Fruit fly (Drosophila melanogaster) whole organism, embryonic: ENCODE results near the gene CG2993.
A peak's percentile ranks its signal among the peaks of the same experiment; 100 is the strongest.

Experiments used
- Aef1 ChIP-seq: fragments of 200-800 bp; sonication (Bioruptor generic); IDR thresholded peaks from 3 replicates; pipeline ENCODE4 v1.3.6; 2022; ENCODE audit warnings: missing biosample characterization, missing genetic modification characterization
- CG10543 ChIP-seq: fragments of 200-800 bp; sonication (Bioruptor generic); optimal IDR thresholded peaks from 3 replicates; lab custom pipeline; 2017; ENCODE audit warnings: missing biosample characterization, mild to moderate bottlenecking, missing genetic modification characterization, moderate library complexity
- CG10979 ChIP-seq: fragments of 200-800 bp; sonication (Bioruptor generic); optimal IDR thresholded peaks from 2 replicates; lab custom pipeline; 2018; ENCODE audit warnings: missing biosample characterization, mild to moderate bottlenecking, missing genetic modification characterization, moderate library complexity
- CG12659 ChIP-seq: fragments of 200-800 bp; sonication (Bioruptor generic); optimal IDR thresholded peaks from 3 replicates; lab custom pipeline; 2017; ENCODE audit warnings: mild to moderate bottlenecking, missing biosample characterization, missing genetic modification reagents, missing genetic modification characterization
- CG13424 ChIP-seq: fragments of 200-800 bp; sonication (Bioruptor generic); optimal IDR thresholded peaks from 2 replicates; lab custom pipeline; 2019; ENCODE audit warnings: missing biosample characterization, mild to moderate bottlenecking, missing genetic modification characterization, moderate library complexity
- CG14441 ChIP-seq: fragments of 200-800 bp; sonication (Bioruptor generic); IDR thresholded peaks from 2 replicates; pipeline ENCODE4 v1.3.6; 2022; ENCODE audit warnings: missing biosample characterization, missing genetic modification characterization
- CG15269 ChIP-seq: fragments of 200-800 bp; sonication (Bioruptor generic); optimal IDR thresholded peaks from 2 replicates; lab custom pipeline; 2018; ENCODE audit warnings: missing biosample characterization, mild to moderate bottlenecking, missing genetic modification characterization, moderate library complexity
- CG1529 ChIP-seq: fragments of 200-800 bp; sonication (Bioruptor generic); optimal IDR thresholded peaks from 3 replicates; lab custom pipeline; 2018; ENCODE audit warnings: missing biosample characterization, missing genetic modification characterization
- CG18619 ChIP-seq: fragments of 200-800 bp; sonication (Bioruptor generic); optimal IDR thresholded peaks from 3 replicates; lab custom pipeline; 2017; ENCODE audit warnings: missing biosample characterization, mild to moderate bottlenecking, missing genetic modification characterization
- CG2199 ChIP-seq: fragments of 200-800 bp; sonication (Bioruptor generic); IDR thresholded peaks from 3 replicates; pipeline ENCODE4 v1.3.6; 2022; ENCODE audit warnings: missing biosample characterization, missing genetic modification characterization
- CG2678 ChIP-seq: fragments of 200-800 bp; sonication (Bioruptor generic); optimal IDR thresholded peaks from 3 replicates; lab custom pipeline; 2019; ENCODE audit warnings: missing biosample characterization, mild to moderate bottlenecking, missing genetic modification characterization, moderate library complexity
- CG30403 ChIP-seq: fragments of 200-800 bp; sonication (Bioruptor generic); optimal IDR thresholded peaks from 3 replicates; lab custom pipeline; 2016; ENCODE audit warnings: missing biosample characterization, missing genetic modification characterization
- CG31224 ChIP-seq: fragments of 200-800 bp; sonication (Bioruptor generic); IDR thresholded peaks from 2 replicates; pipeline ENCODE4 v1.3.6; 2022; ENCODE audit warnings: missing biosample characterization, missing genetic modification characterization
- CG32532 ChIP-seq: fragments of 200-800 bp; sonication (Bioruptor generic); IDR thresholded peaks from 2 replicates; pipeline ENCODE4 v1.3.6; 2022; ENCODE audit warnings: missing biosample characterization, missing genetic modification characterization
- CG34422 ChIP-seq: fragments of 200-800 bp; sonication (Bioruptor generic); IDR thresholded peaks from 3 replicates; pipeline ENCODE4 v1.3.6; 2022; ENCODE audit warnings: missing biosample characterization, missing genetic modification characterization
- CG4854 ChIP-seq: fragments of 200-800 bp; sonication (Bioruptor generic); optimal IDR thresholded peaks from 2 replicates; lab custom pipeline; 2016; ENCODE audit warnings: missing biosample characterization, missing genetic modification characterization, inconsistent platforms
- CG5245 ChIP-seq: fragments of 200-800 bp; sonication (Bioruptor generic); optimal IDR thresholded peaks from 3 replicates; lab custom pipeline; 2016; ENCODE audit warnings: missing biosample characterization, missing genetic modification characterization
- CG7839 ChIP-seq: fragments of 200-800 bp; sonication (Bioruptor generic); optimal IDR thresholded peaks from 3 replicates; lab custom pipeline; 2018; ENCODE audit warnings: missing biosample characterization, mild to moderate bottlenecking, missing genetic modification characterization, moderate library complexity
- CG9727 ChIP-seq: fragments of 200-800 bp; sonication (Bioruptor generic); optimal IDR thresholded peaks from 3 replicates; lab custom pipeline; 2017; ENCODE audit warnings: missing biosample characterization, mild to moderate bottlenecking, missing genetic modification characterization
- CG9932 ChIP-seq: fragments of 200-800 bp; sonication (Bioruptor generic); IDR thresholded peaks from 2 replicates; pipeline ENCODE4 v1.3.6; 2022; ENCODE audit warnings: missing biosample characterization, missing genetic modification characterization
- CTCF ChIP-seq: fragments of 200-800 bp; sonication (Bioruptor generic); optimal IDR thresholded peaks from 2 replicates; lab custom pipeline; 2017; ENCODE audit warnings: missing biosample characterization, mild to moderate bottlenecking, missing genetic modification characterization, moderate library complexity
- CoRest ChIP-seq: fragments of 200-800 bp; sonication (Bioruptor generic); optimal IDR thresholded peaks from 3 replicates; lab custom pipeline; 2018; ENCODE audit warnings: missing biosample characterization, mild to moderate bottlenecking, missing genetic modification characterization, moderate library complexity
- Ets65A ChIP-seq: fragments of 200-800 bp; sonication (Bioruptor generic); peaks from one replicate; lab custom pipeline; 2016; ENCODE audit warnings: missing biosample characterization, missing genetic modification characterization
- Fer1 ChIP-seq: fragments of 200-800 bp; sonication (Bioruptor generic); optimal IDR thresholded peaks from 2 replicates; lab custom pipeline; 2017; ENCODE audit warnings: missing biosample characterization, mild to moderate bottlenecking, missing genetic modification characterization
- Gsc ChIP-seq: fragments of 200-800 bp; sonication (Bioruptor generic); IDR thresholded peaks from 2 replicates; pipeline ENCODE4 v1.3.6; 2022; ENCODE audit warnings: missing biosample characterization, missing genetic modification characterization
- Hand ChIP-seq: fragments of 200-800 bp; sonication (Bioruptor generic); optimal IDR thresholded peaks from 2 replicates; lab custom pipeline; 2017; ENCODE audit warnings: mild to moderate bottlenecking, missing biosample characterization, missing genetic modification reagents, missing genetic modification characterization
- HmgZ ChIP-seq: fragments of 200-800 bp; sonication (Bioruptor generic); optimal IDR thresholded peaks from 2 replicates; lab custom pipeline; 2018; ENCODE audit warnings: missing biosample characterization, mild to moderate bottlenecking, missing genetic modification characterization
- Hmr ChIP-seq: fragments of 200-800 bp; sonication (Bioruptor generic); optimal IDR thresholded peaks from 3 replicates; lab custom pipeline; 2017; ENCODE audit warnings: mild to moderate bottlenecking, missing biosample characterization, missing genetic modification reagents, missing genetic modification characterization
- Med ChIP-seq: fragments of 200-800 bp; sonication (Bioruptor generic); peaks from one replicate; lab custom pipeline; 2016; ENCODE audit warnings: missing biosample characterization, missing genetic modification characterization, mild to moderate bottlenecking, inconsistent platforms, moderate library complexity
- Ptx1 ChIP-seq: fragments of 200-800 bp; sonication (Bioruptor generic); IDR thresholded peaks from 2 replicates; pipeline ENCODE4 v1.3.6; 2022; ENCODE audit warnings: missing biosample characterization, missing genetic modification characterization
- Rfx ChIP-seq: fragments of 200-800 bp; sonication (Bioruptor generic); IDR thresholded peaks from 2 replicates; pipeline ENCODE4 v1.3.6; 2022; ENCODE audit warnings: missing biosample characterization, missing genetic modification characterization
- Sry-δ ChIP-seq: fragments of 200-800 bp; sonication (Bioruptor generic); optimal IDR thresholded peaks from 2 replicates; lab custom pipeline; 2016; ENCODE audit warnings: missing biosample characterization, missing genetic modification characterization
- bcd ChIP-seq: fragments of 200-800 bp; sonication (Bioruptor generic); optimal IDR thresholded peaks from 2 replicates; lab custom pipeline; 2017; ENCODE audit warnings: missing biosample characterization, mild to moderate bottlenecking, missing genetic modification characterization
- cas ChIP-seq: fragments of 200-800 bp; sonication (Bioruptor generic); IDR thresholded peaks from 2 replicates; pipeline ENCODE4 v1.3.6; 2022; ENCODE audit warnings: missing biosample characterization, missing genetic modification characterization
- dimm ChIP-seq: fragments of 200-800 bp; sonication (Bioruptor generic); IDR thresholded peaks from 2 replicates; pipeline ENCODE4 v1.3.6; 2022; ENCODE audit warnings: missing biosample characterization, missing genetic modification characterization
- dm ChIP-seq: fragments of 200-800 bp; sonication (Bioruptor generic); optimal IDR thresholded peaks from 3 replicates; lab custom pipeline; 2016; ENCODE audit warnings: missing biosample characterization, missing genetic modification characterization
- fd3F ChIP-seq: fragments of 200-800 bp; sonication (Bioruptor generic); optimal IDR thresholded peaks from 2 replicates; lab custom pipeline; 2018; ENCODE audit warnings: missing biosample characterization, mild to moderate bottlenecking, missing genetic modification characterization, moderate library complexity
- grau ChIP-seq: fragments of 200-800 bp; optimal IDR thresholded peaks from 3 replicates; lab custom pipeline; 2019; ENCODE audit warnings: missing biosample characterization, mild to moderate bottlenecking, missing genetic modification characterization, moderate library complexity
- ind ChIP-seq: fragments of 200-800 bp; sonication (Bioruptor generic); optimal IDR thresholded peaks from 3 replicates; lab custom pipeline; 2016; ENCODE audit warnings: missing biosample characterization, missing genetic modification characterization
- kah ChIP-seq: fragments of 200-800 bp; sonication (Bioruptor generic); optimal IDR thresholded peaks from 2 replicates; lab custom pipeline; 2018; ENCODE audit warnings: missing biosample characterization, mild to moderate bottlenecking, missing genetic modification characterization
- ken ChIP-seq: fragments of 200-800 bp; sonication (Bioruptor generic); IDR thresholded peaks from 3 replicates; pipeline ENCODE4 v1.3.6; 2022; ENCODE audit warnings: missing biosample characterization, missing genetic modification characterization
- lab ChIP-seq: fragments of 200-800 bp; sonication (Bioruptor generic); optimal IDR thresholded peaks from 3 replicates; lab custom pipeline; 2017; ENCODE audit warnings: missing biosample characterization, missing genetic modification characterization, mild to moderate bottlenecking, moderate library complexity, missing genetic modification reagents
- lilli ChIP-seq: fragments of 200-800 bp; sonication (Bioruptor generic); optimal IDR thresholded peaks from 3 replicates; lab custom pipeline; 2016; ENCODE audit warnings: missing biosample characterization, missing genetic modification characterization
- org-1 ChIP-seq: fragments of 200-800 bp; sonication (Bioruptor generic); optimal IDR thresholded peaks from 2 replicates; lab custom pipeline; 2017; ENCODE audit warnings: missing biosample characterization, missing genetic modification characterization
- scrt ChIP-seq: fragments of 200-800 bp; sonication (Bioruptor generic); optimal IDR thresholded peaks from 2 replicates; lab custom pipeline; 2018; ENCODE audit warnings: missing biosample characterization, mild to moderate bottlenecking, missing genetic modification characterization, moderate library complexity
- sd ChIP-seq: fragments of 200-800 bp; sonication (Bioruptor generic); optimal IDR thresholded peaks from 3 replicates; lab custom pipeline; 2018; ENCODE audit warnings: missing biosample characterization, mild to moderate bottlenecking, missing genetic modification characterization, moderate library complexity
- seq ChIP-seq: fragments of 200-800 bp; sonication (Bioruptor generic); IDR thresholded peaks from 2 replicates; pipeline ENCODE4 v1.3.6; 2022; ENCODE audit warnings: missing biosample characterization, missing genetic modification characterization
- sob ChIP-seq: fragments of 200-800 bp; sonication (Bioruptor generic); IDR thresholded peaks from 2 replicates; pipeline ENCODE4 v1.3.6; 2022; ENCODE audit warnings: missing biosample characterization, missing genetic modification characterization
- ssp ChIP-seq: fragments of 200-800 bp; sonication (Bioruptor generic); IDR thresholded peaks from 2 replicates; pipeline ENCODE4 v1.3.6; 2022; ENCODE audit warnings: missing biosample characterization, missing genetic modification characterization
- twi ChIP-seq: fragments of 200-800 bp; optimal IDR thresholded peaks from 2 replicates; lab custom pipeline; 2019; ENCODE audit warnings: missing biosample characterization, mild to moderate bottlenecking, missing genetic modification characterization, moderate library complexity
- wdn ChIP-seq: fragments of 200-800 bp; sonication (Bioruptor generic); IDR thresholded peaks from 2 replicates; pipeline ENCODE4 v1.3.6; 2022; ENCODE audit warnings: missing biosample characterization, missing genetic modification characterization
- zfh2 ChIP-seq: fragments of 200-800 bp; sonication (Bioruptor generic); optimal IDR thresholded peaks from 2 replicates; lab custom pipeline; 2016; ENCODE audit warnings: missing biosample characterization, missing genetic modification characterization

Gene CG2993

DNA sequence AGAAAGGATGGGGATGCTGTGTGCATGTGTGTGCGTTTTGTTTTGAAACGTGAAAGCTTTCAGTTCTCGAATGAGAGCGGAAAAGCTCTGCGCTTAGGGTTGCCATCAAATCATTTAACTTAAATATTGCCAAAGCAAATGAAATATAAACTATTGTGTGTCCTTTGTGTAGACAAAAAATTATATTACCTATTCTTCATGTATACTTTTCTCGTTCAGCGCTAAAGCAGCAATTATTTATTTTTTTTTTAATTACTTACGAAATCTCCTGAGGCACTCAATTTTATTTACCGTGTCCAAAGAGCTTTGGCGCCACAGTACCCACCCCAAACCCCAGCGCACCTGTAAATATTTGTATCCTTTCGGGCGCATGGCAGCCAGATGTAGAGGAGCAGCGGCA lies 11.7 kb upstream of the CG2993 start (continued):
- TF ChIP-seq CG1529 (no peak), CG34422 (GFP tag; lab: Robert Waterston, UW) (no peak), CG9727 (GFP tag; lab: Kevin White, UChicago) (peak; percentile 26), Hmr (GFP tag; lab: Kevin White, UChicago) (peak; percentile 80), CG7839 (tag; lab: Kevin White, UChicago) (peak; percentile 52), sd (tag; lab: Kevin White, UChicago) (peak; percentile 13), Sry-δ (GFP tag; lab: Kevin White, UChicago) (no peak), Med (GFP tag; lab: Kevin White, UChicago) (peak; percentile 73), Hand (GFP tag; lab: Kevin White, UChicago) (peak; percentile 52), Gsc (GFP tag; lab: Robert Waterston, UW) (no peak), bcd (GFP tag; lab: Kevin White, UChicago) (peak; percentile 40), twi (tag; lab: Kevin White, UChicago) (no peak), CG13424 (peak; percentile 50), sob (GFP tag; lab: Robert Waterston, UW) (0 out of 2 replicates have a peak, but pooled peaks have one; percentile 22), dm (GFP tag; lab: Kevin White, UChicago) (no peak), CG2678 (tag; lab: Kevin White, UChicago) (peak; percentile 69), ssp (GFP tag; lab: Robert Waterston, UW) (peak; percentile 49; the same call in 1 of the 2 replicates), grau (tag; lab: Kevin White, UChicago) (peak; percentile 33), scrt (peak; percentile 39), fd3F (GFP tag; lab: Kevin White, UChicago) (peak; percentile 15), ken (GFP tag; lab: Robert Waterston, UW) (no peak), lab (GFP tag; lab: Kevin White, UChicago) (peak; percentile 74), CoRest (tag; lab: Kevin White, UChicago) (peak; percentile 30), lilli (peak; percentile 67), CTCF (no peak), wdn (GFP tag; lab: Robert Waterston, UW) (0 out of 2 replicates have a peak, but pooled peaks have one; percentile 25), Fer1 (GFP tag; lab: Kevin White, UChicago) (peak; percentile 77), CG10979 (tag; lab: Kevin White, UChicago) (no peak), CG12659 (peak; percentile 35), CG30403 (GFP tag; lab: Kevin White, UChicago) (peak; percentile 49), zfh2 (GFP tag; lab: Kevin White, UChicago) (peak; percentile 25), kah (no peak), CG14441 (peak; percentile 31; the same call in 1 of the 2 replicates), org-1 (no peak), CG2199 (GFP tag; lab: Robert Waterston, UW) (no peak), Ptx1 (GFP tag; lab: Robert Waterston, UW) (peak; percentile 45), CG5245 (GFP tag; lab: Kevin White, UChicago) (no peak), cas (no peak), Rfx (GFP tag; lab: Robert Waterston, UW) (peak; percentile 73), CG9932 (peak; percentile 51; the same call in 1 of the 2 replicates), HmgZ (tag; lab: Kevin White, UChicago) (peak; percentile 21), seq (GFP tag; lab: Robert Waterston, UW) (0 out of 2 replicates have a peak, but pooled peaks have one; percentile 20), CG18619 (peak; percentile 34), CG15269 (tag; lab: Kevin White, UChicago) (peak; percentile 48), CG32532 (peak; percentile 49), Ets65A (GFP tag; lab: Kevin White, UChicago) (peak; percentile 89), ind (no peak), CG31224 (GFP tag; lab: Robert Waterston, UW) (no peak), Aef1 (peak; percentile 26; the same call in 1 of the 3 replicates), CG4854 (GFP tag; lab: Kevin White, UChicago) (no peak), CG10543 (GFP tag; lab: Kevin White, UChicago) (peak; percentile 39), dimm (GFP tag; lab: Robert Waterston, UW) (no peak)
